Fruit fly (Drosophila melanogaster) whole organism, embryonic: ENCODE data around the gene CG3662.
A peak's percentile ranks its signal among the peaks of the same experiment; 100 is the strongest.

ENCODE experiments used
- Bdp1 ChIP-seq: fragments of 200-800 bp; sonication (Bioruptor generic); optimal IDR thresholded peaks from 3 replicates; lab custom pipeline; 2016; ENCODE audit warnings: missing biosample characterization, missing genetic modification characterization
- CG10274 ChIP-seq: fragments of 200-800 bp; sonication (Bioruptor generic); optimal IDR thresholded peaks from 3 replicates; lab custom pipeline; 2017; ENCODE audit warnings: missing biosample characterization, mild to moderate bottlenecking, missing genetic modification characterization
- CG10654 ChIP-seq: fragments of 200-800 bp; sonication (Bioruptor generic); optimal IDR thresholded peaks from 2 replicates; lab custom pipeline; 2016; ENCODE audit warnings: missing biosample characterization, missing genetic modification characterization
- CG11093 ChIP-seq: fragments of 200-800 bp; sonication (Bioruptor generic); IDR thresholded peaks from 3 replicates; pipeline ENCODE4 v1.3.6; 2022; ENCODE audit warnings: missing biosample characterization, missing genetic modification characterization
- CG11456 ChIP-seq: fragments of 200-800 bp; sonication (Bioruptor generic); IDR thresholded peaks from 3 replicates; pipeline ENCODE4 v1.3.6; 2022; ENCODE audit warnings: missing biosample characterization, missing genetic modification characterization
- CG11696 ChIP-seq: fragments of 200-800 bp; sonication (Bioruptor generic); IDR thresholded peaks from 2 replicates; pipeline ENCODE4 v1.3.6; 2022; ENCODE audit warnings: missing biosample characterization, missing genetic modification characterization
- CG13894 ChIP-seq: fragments of 200-800 bp; sonication (Bioruptor generic); optimal IDR thresholded peaks from 3 replicates; lab custom pipeline; 2018; ENCODE audit warnings: missing biosample characterization, mild to moderate bottlenecking, missing genetic modification characterization, moderate library complexity
- CG17328 ChIP-seq: fragments of 200-800 bp; sonication (Bioruptor generic); IDR thresholded peaks from 2 replicates; pipeline ENCODE4 v1.3.6; 2022; ENCODE audit warnings: missing biosample characterization, missing genetic modification characterization
- CG17568 ChIP-seq: fragments of 200-800 bp; sonication (Bioruptor generic); optimal IDR thresholded peaks from 2 replicates; lab custom pipeline; 2018; ENCODE audit warnings: missing biosample characterization, mild to moderate bottlenecking, missing genetic modification characterization, moderate library complexity
- CG1832 ChIP-seq: fragments of 200-800 bp; sonication (Bioruptor generic); optimal IDR thresholded peaks from 2 replicates; lab custom pipeline; 2017; ENCODE audit warnings: missing biosample characterization, mild to moderate bottlenecking, missing genetic modification characterization, inconsistent platforms
- CG3838 ChIP-seq: fragments of 200-800 bp; sonication (Bioruptor generic); optimal IDR thresholded peaks from 3 replicates; lab custom pipeline; 2016; ENCODE audit warnings: missing biosample characterization, missing genetic modification characterization
- CG3995 ChIP-seq: fragments of 200-800 bp; sonication (Bioruptor generic); optimal IDR thresholded peaks from 3 replicates; lab custom pipeline; 2016; ENCODE audit warnings: missing biosample characterization, missing genetic modification characterization
- CG4707 ChIP-seq: fragments of 200-800 bp; sonication (Bioruptor generic); optimal IDR thresholded peaks from 2 replicates; lab custom pipeline; 2018; ENCODE audit warnings: missing biosample characterization, mild to moderate bottlenecking, missing genetic modification characterization, moderate library complexity
- CG4820 ChIP-seq: fragments of 200-800 bp; sonication (Bioruptor generic); optimal IDR thresholded peaks from 3 replicates; lab custom pipeline; 2016; ENCODE audit warnings: missing biosample characterization, missing genetic modification characterization
- CkIIα-i1 ChIP-seq: fragments of 200-800 bp; sonication (Bioruptor generic); IDR thresholded peaks from 2 replicates; pipeline ENCODE4 v1.3.6; 2022; ENCODE audit warnings: missing biosample characterization, missing genetic modification characterization
- D19A ChIP-seq: fragments of 200-800 bp; optimal IDR thresholded peaks from 3 replicates; lab custom pipeline; 2019; ENCODE audit warnings: missing biosample characterization, mild to moderate bottlenecking, missing genetic modification characterization, moderate library complexity
- D19B ChIP-seq: fragments of 200-800 bp; sonication (Bioruptor generic); optimal IDR thresholded peaks from 2 replicates; lab custom pipeline; 2017; ENCODE audit warnings: missing biosample characterization, mild to moderate bottlenecking, missing genetic modification characterization
- Dbx ChIP-seq: fragments of 200-800 bp; sonication (Bioruptor generic); IDR thresholded peaks from 3 replicates; pipeline ENCODE4 v1.3.6; 2022; ENCODE audit warnings: missing biosample characterization, missing genetic modification characterization
- Dfd ChIP-seq, 2 experiments: fragments of >200 bp; optimal IDR thresholded peaks; 2 replicates each; lab custom pipeline; 2017; ENCODE audit warnings: missing biosample characterization in 2 of 2, missing genetic modification characterization in 2 of 2
- E2f2 ChIP-seq: fragments of 200-800 bp; sonication (Bioruptor generic); IDR thresholded peaks from 2 replicates; pipeline ENCODE4 v1.3.6; 2022; ENCODE audit warnings: missing biosample characterization, missing genetic modification characterization
- Ets97D ChIP-seq: fragments of 200-800 bp; sonication (Bioruptor generic); optimal IDR thresholded peaks from 3 replicates; lab custom pipeline; 2016; ENCODE audit warnings: missing biosample characterization, missing genetic modification characterization
- Fer2 ChIP-seq: fragments of 200-800 bp; sonication (Bioruptor generic); optimal IDR thresholded peaks from 2 replicates; lab custom pipeline; 2018; ENCODE audit warnings: missing biosample characterization, mild to moderate bottlenecking, missing genetic modification characterization, moderate library complexity
- H2.0 ChIP-seq: fragments of 200-800 bp; sonication (Bioruptor generic); IDR thresholded peaks from 2 replicates; pipeline ENCODE4 v1.3.6; 2022; ENCODE audit warnings: missing biosample characterization, missing genetic modification characterization
- HLHmδ ChIP-seq: fragments of 200-800 bp; sonication (Bioruptor generic); optimal IDR thresholded peaks from 2 replicates; lab custom pipeline; 2018; ENCODE audit warnings: missing biosample characterization, mild to moderate bottlenecking, missing genetic modification characterization, moderate library complexity
- Hr3 ChIP-seq: fragments of 200-800 bp; sonication (Bioruptor generic); optimal IDR thresholded peaks from 3 replicates; lab custom pipeline; 2016; ENCODE audit warnings: missing biosample characterization, missing genetic modification characterization
- Kr ChIP-seq: fragments of 200-800 bp; sonication (Bioruptor generic); optimal IDR thresholded peaks from 2 replicates; lab custom pipeline; 2017; ENCODE audit warnings: missing biosample characterization, mild to moderate bottlenecking, missing genetic modification characterization
- NC2β ChIP-seq: fragments of 200-800 bp; sonication (Bioruptor generic); optimal IDR thresholded peaks from 2 replicates; lab custom pipeline; 2016; ENCODE audit warnings: missing biosample characterization, missing genetic modification characterization
- Ptx1 ChIP-seq: fragments of 200-800 bp; sonication (Bioruptor generic); IDR thresholded peaks from 2 replicates; pipeline ENCODE4 v1.3.6; 2022; ENCODE audit warnings: missing biosample characterization, missing genetic modification characterization
- Rx ChIP-seq: fragments of 200-800 bp; sonication (Bioruptor generic); IDR thresholded peaks from 2 replicates; pipeline ENCODE4 v1.3.6; 2022; ENCODE audit warnings: missing biosample characterization, missing genetic modification characterization
- Spps ChIP-seq: fragments of 200-800 bp; sonication (Bioruptor generic); optimal IDR thresholded peaks from 2 replicates; lab custom pipeline; 2018; ENCODE audit warnings: missing biosample characterization, mild to moderate bottlenecking, missing genetic modification characterization
- ash1 ChIP-seq: fragments of 200-800 bp; sonication (Bioruptor generic); optimal IDR thresholded peaks from 2 replicates; lab custom pipeline; 2018; ENCODE audit warnings: missing biosample characterization, mild to moderate bottlenecking, missing genetic modification characterization
- bab2 ChIP-seq: fragments of 200-800 bp; sonication (Bioruptor generic); optimal IDR thresholded peaks from 2 replicates; lab custom pipeline; 2016; ENCODE audit warnings: missing biosample characterization, missing genetic modification characterization
- bcd ChIP-seq: fragments of 200-800 bp; sonication (Bioruptor generic); optimal IDR thresholded peaks from 2 replicates; lab custom pipeline; 2017; ENCODE audit warnings: missing biosample characterization, mild to moderate bottlenecking, missing genetic modification characterization
- cas ChIP-seq: fragments of 200-800 bp; sonication (Bioruptor generic); IDR thresholded peaks from 2 replicates; pipeline ENCODE4 v1.3.6; 2022; ENCODE audit warnings: missing biosample characterization, missing genetic modification characterization
- cato ChIP-seq: fragments of 200-800 bp; sonication (Bioruptor generic); optimal IDR thresholded peaks from 2 replicates; lab custom pipeline; 2016; ENCODE audit warnings: missing biosample characterization, missing genetic modification characterization, borderline replicate concordance
- chinmo ChIP-seq: fragments of 200-800 bp; sonication (Bioruptor generic); IDR thresholded peaks from 4 replicates; pipeline ENCODE4 v1.3.6; 2022; ENCODE audit warnings: missing biosample characterization, missing genetic modification characterization; ENCODE audit not compliant: partially characterized antibody
- corto ChIP-seq: fragments of 200-800 bp; sonication (Bioruptor generic); optimal IDR thresholded peaks from 2 replicates; lab custom pipeline; 2016; ENCODE audit warnings: missing biosample characterization, mild to moderate bottlenecking, missing genetic modification characterization, moderate library complexity
- eve ChIP-seq, 2 experiments: fragments of >200 bp; optimal IDR thresholded peaks; 2 replicates each; lab custom pipeline; 2017; ENCODE audit warnings: missing biosample characterization in 2 of 2, missing genetic modification characterization in 2 of 2
- fu2 ChIP-seq: fragments of 200-800 bp; sonication (Bioruptor generic); optimal IDR thresholded peaks from 2 replicates; lab custom pipeline; 2016; ENCODE audit warnings: missing biosample characterization, missing genetic modification characterization
- gcm2 ChIP-seq: fragments of 200-800 bp; sonication (Bioruptor generic); optimal IDR thresholded peaks from 2 replicates; lab custom pipeline; 2016; ENCODE audit warnings: missing biosample characterization, missing genetic modification characterization
- grau ChIP-seq: fragments of 200-800 bp; optimal IDR thresholded peaks from 3 replicates; lab custom pipeline; 2019; ENCODE audit warnings: missing biosample characterization, mild to moderate bottlenecking, missing genetic modification characterization, moderate library complexity
- gsb-n ChIP-seq: fragments of 200-800 bp; sonication (Bioruptor generic); optimal IDR thresholded peaks from 3 replicates; lab custom pipeline; 2018; ENCODE audit warnings: missing biosample characterization, mild to moderate bottlenecking, missing genetic modification characterization
- jumu ChIP-seq: fragments of 200-800 bp; sonication (Bioruptor generic); optimal IDR thresholded peaks from 3 replicates; lab custom pipeline; 2016; ENCODE audit warnings: missing biosample characterization, missing genetic modification characterization
- nerfin-2 ChIP-seq: fragments of 200-800 bp; sonication (Bioruptor generic); IDR thresholded peaks from 2 replicates; pipeline ENCODE4 v1.3.6; 2022; ENCODE audit warnings: missing biosample characterization, missing genetic modification characterization; ENCODE audit not compliant: partially characterized antibody
- oc ChIP-seq: fragments of 200-800 bp; sonication (Bioruptor generic); optimal IDR thresholded peaks from 2 replicates; lab custom pipeline; 2018; ENCODE audit warnings: missing biosample characterization, mild to moderate bottlenecking, missing genetic modification characterization, moderate library complexity
- org-1 ChIP-seq: fragments of 200-800 bp; sonication (Bioruptor generic); optimal IDR thresholded peaks from 2 replicates; lab custom pipeline; 2017; ENCODE audit warnings: missing biosample characterization, missing genetic modification characterization
- pita ChIP-seq: fragments of 200-800 bp; sonication (Bioruptor generic); optimal IDR thresholded peaks from 2 replicates; lab custom pipeline; 2017; ENCODE audit warnings: missing biosample characterization, mild to moderate bottlenecking, missing genetic modification characterization
- psq ChIP-seq: fragments of 200-800 bp; sonication (Bioruptor generic); optimal IDR thresholded peaks from 2 replicates; lab custom pipeline; 2017; ENCODE audit warnings: missing biosample characterization, missing genetic modification characterization
- sisA ChIP-seq: fragments of 200-800 bp; sonication (Bioruptor generic); IDR thresholded peaks from 2 replicates; pipeline ENCODE4 v1.3.6; 2022; ENCODE audit warnings: missing biosample characterization, missing genetic modification characterization
- unc-4 ChIP-seq: fragments of 200-800 bp; sonication (Bioruptor generic); IDR thresholded peaks from 2 replicates; pipeline ENCODE4 v1.3.6; 2022; ENCODE audit warnings: missing biosample characterization, missing genetic modification characterization; ENCODE audit not compliant: partially characterized antibody
- zf30C ChIP-seq: fragments of 200-800 bp; sonication (Bioruptor generic); optimal IDR thresholded peaks from 3 replicates; lab custom pipeline; 2018; ENCODE audit warnings: missing biosample characterization, mild to moderate bottlenecking, missing genetic modification characterization

Gene CG3662

DNA sequence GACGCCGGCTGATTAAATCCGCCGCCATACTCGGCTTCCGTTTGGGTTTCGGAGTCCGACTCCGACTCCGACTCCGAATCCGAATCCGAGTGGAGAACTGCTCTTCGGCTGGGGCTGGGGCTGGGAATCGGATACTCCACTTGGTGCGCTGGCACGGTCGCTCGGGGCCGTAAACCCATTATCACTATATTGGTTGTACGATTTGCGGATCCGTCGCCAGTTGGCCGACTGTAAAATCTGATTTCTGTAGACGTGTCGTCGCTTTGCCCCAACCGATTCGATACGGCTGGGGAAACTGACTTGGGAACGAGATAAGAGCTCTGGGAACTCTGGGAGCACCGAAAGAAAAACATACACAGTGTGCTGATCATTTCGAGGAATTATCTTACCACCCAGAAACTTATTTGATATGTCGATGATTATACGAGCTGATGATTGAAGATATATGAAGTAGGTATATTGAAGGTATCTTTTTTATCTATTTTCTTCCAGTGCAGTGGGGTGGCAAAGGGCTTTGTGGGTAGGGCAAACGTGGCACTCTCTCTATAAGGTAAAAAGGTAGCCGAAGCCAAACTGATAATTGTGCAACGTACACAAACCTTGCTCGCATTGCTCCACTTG lies 36.9 kb downstream of the CG3662 start (continued):
- TF ChIP-seq CG3838 = no peak
- no peak for TF ChIP-seq gcm2 (GFP tag; lab: Kevin White, UChicago)
- no peak for TF ChIP-seq Dfd (GFP tag; optimal IDR thresholded peaks at IDR 0.05; lab: Kevin White, UChicago)
- peak; percentile 40 for TF ChIP-seq zf30C (GFP tag; lab: Kevin White, UChicago)
- no peak for TF ChIP-seq Dbx
- TF ChIP-seq Kr (GFP tag; lab: Kevin White, UChicago) = no peak
- TF ChIP-seq unc-4 (GFP tag; lab: Robert Waterston, UW) = no peak
- no peak for TF ChIP-seq CG4820 (GFP tag; lab: Kevin White, UChicago)
- peak; percentile 70 for TF ChIP-seq CG17328
- TF ChIP-seq HLHmδ (GFP tag; lab: Kevin White, UChicago) = no peak
- TF ChIP-seq CG11093 = peak; percentile 50; the same call in 2 of the 3 replicates
- no peak for TF ChIP-seq CG11456 (GFP tag; lab: Robert Waterston, UW)
- TF ChIP-seq CG13894 (tag; lab: Kevin White, UChicago) = no peak
- TF ChIP-seq Ets97D = no peak
- no peak for TF ChIP-seq corto
- no peak for TF ChIP-seq psq (GFP tag; lab: Kevin White, UChicago)
- no peak for TF ChIP-seq Fer2 (tag; lab: Kevin White, UChicago)
- no peak for TF ChIP-seq CG3995 (GFP tag; lab: Kevin White, UChicago)
- peak; percentile 47; the same call in 1 of the 2 replicates for TF ChIP-seq Rx (GFP tag; lab: Robert Waterston, UW)
- TF ChIP-seq Bdp1 (GFP tag; lab: Kevin White, UChicago) = peak; percentile 14
- no peak for TF ChIP-seq cas (GFP tag; lab: Robert Waterston, UW)
- no peak for TF ChIP-seq eve (GFP tag; optimal IDR thresholded peaks at IDR 0.05; lab: Kevin White, UChicago)
- TF ChIP-seq cato (GFP tag; lab: Kevin White, UChicago) = no peak
- TF ChIP-seq chinmo (GFP tag; lab: Robert Waterston, UW) = 0 out of 4 replicates have a peak, but pooled peaks have one; percentile 53
- peak; percentile 42 for TF ChIP-seq oc (tag; lab: Kevin White, UChicago)
- peak; percentile 24 for TF ChIP-seq CG4707 (GFP tag; lab: Kevin White, UChicago)
- no peak for TF ChIP-seq CG10274 (GFP tag; lab: Kevin White, UChicago)
- TF ChIP-seq D19A (tag; lab: Kevin White, UChicago) = peak; percentile 16
- TF ChIP-seq CG1832 (GFP tag; lab: Kevin White, UChicago) = no peak
- TF ChIP-seq pita = no peak
- no peak for TF ChIP-seq nerfin-2
- peak; percentile 42 for TF ChIP-seq Hr3 (GFP tag; lab: Kevin White, UChicago)
- no peak for TF ChIP-seq jumu (GFP tag; lab: Kevin White, UChicago)
- TF ChIP-seq CG11696 (GFP tag; lab: Robert Waterston, UW) = no peak
- peak; percentile 45 for TF ChIP-seq grau (tag; lab: Kevin White, UChicago)
- TF ChIP-seq org-1 (GFP tag; lab: Kevin White, UChicago) = peak; percentile 38
- no peak for TF ChIP-seq D19B (GFP tag; lab: Kevin White, UChicago)
- no peak for TF ChIP-seq ash1 (GFP tag; lab: Kevin White, UChicago)
- TF ChIP-seq Ptx1 (GFP tag; lab: Robert Waterston, UW) = peak; percentile 54
- TF ChIP-seq fu2 (GFP tag; lab: Kevin White, UChicago) = peak; percentile 16
- no peak for TF ChIP-seq CG17568 (GFP tag; lab: Kevin White, UChicago)
- peak; percentile 38 for TF ChIP-seq gsb-n (tag; lab: Kevin White, UChicago)
- TF ChIP-seq E2f2 (GFP tag; lab: Robert Waterston, UW) = peak; percentile 47; the same call in 1 of the 2 replicates
- TF ChIP-seq bcd (GFP tag; lab: Kevin White, UChicago) = no peak
- peak; percentile 30 for TF ChIP-seq bab2 (GFP tag; lab: Kevin White, UChicago)
- peak; percentile 76 for TF ChIP-seq sisA (GFP tag; lab: Robert Waterston, UW)
- peak; percentile 41; the same call in 1 of the 2 replicates for TF ChIP-seq H2.0 (GFP tag; lab: Robert Waterston, UW)
- TF ChIP-seq CkIIα-i1 = no peak
- TF ChIP-seq CG10654 (GFP tag; lab: Kevin White, UChicago) = no peak
- peak; percentile 41 for TF ChIP-seq NC2β (GFP tag; lab: Kevin White, UChicago)
- TF ChIP-seq Spps = no peak
